Worm (Caenorhabditis elegans): ENCODE measurements around the gene C05D11.5.

DNA sequence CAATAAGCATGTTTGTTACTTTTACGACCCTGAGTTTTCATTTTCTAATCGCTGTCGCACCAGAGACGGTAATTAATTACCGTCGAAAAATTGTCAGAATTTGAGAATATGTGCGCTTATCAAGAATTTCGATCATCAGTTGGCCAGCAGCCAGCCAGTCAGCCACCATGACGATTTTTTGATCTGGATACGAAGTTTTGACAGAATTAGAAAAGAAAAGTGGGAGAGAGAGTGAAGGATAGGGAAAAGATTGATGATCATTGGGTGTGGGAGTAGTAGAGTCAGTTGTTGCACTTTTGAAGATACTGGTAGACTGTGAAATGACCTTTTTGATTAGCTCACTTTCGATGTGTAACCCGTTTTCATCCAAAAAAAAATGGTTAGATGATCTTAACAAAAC, 47.4 kb downstream of the C05D11.5 start:
- TF ChIP-seq nhr-12 (tag; optimal IDR thresholded peaks at IDR 0.05) = no peak
- no peak for TF ChIP-seq snpc-4 (tag; optimal IDR thresholded peaks at IDR 0.05)
- TF ChIP-seq lin-13 (tag; optimal IDR thresholded peaks at IDR 0.05) = no peak
- no peak for TF ChIP-seq ceh-43 (GFP tag; optimal IDR thresholded peaks at IDR 0.05)
- TF ChIP-seq drap-1 (GFP tag; optimal IDR thresholded peaks at IDR 0.05) = no peak
- no peak for TF ChIP-seq ztf-11 (tag; optimal IDR thresholded peaks at IDR 0.05)
- no peak for TF ChIP-seq flh-1 (GFP tag; optimal IDR thresholded peaks at IDR 0.05)
- no peak for TF ChIP-seq nhr-76 (tag; optimal IDR thresholded peaks at IDR 0.05)

All from whole organism, mixed stage, embryonic.